Worm (Caenorhabditis elegans): Measurements from ENCODE around the gene C05C10.2.
A peak's percentile ranks its signal among the peaks of the same experiment; 100 is the strongest.

ce11 chrII:9966954-9967353, 44.9 kb downstream of the C05C10.2 start, which contains the start of gene dtmk-1:
- TF ChIP-seq mes-4 (tag; optimal IDR thresholded peaks at IDR 0.05) (no peak), tlf-1 (GFP tag; optimal IDR thresholded peaks at IDR 0.05) (no peak), madf-8 (GFP tag; conservative IDR thresholded peaks at IDR 0.05) (no peak), snpc-4 (GFP tag; optimal IDR thresholded peaks at IDR 0.05) (no peak), snpc-4 (tag; optimal IDR thresholded peaks at IDR 0.05) (no peak), F52B5.7 (tag; optimal IDR thresholded peaks at IDR 0.05) (no peak), snpc-1.1 (tag; optimal IDR thresholded peaks at IDR 0.05; ENCODE audit: insufficient read depth) (peak; percentile 17), ama-1 (optimal IDR thresholded peaks at IDR 0.05) (peak; percentile 11), ama-1 (GFP tag; optimal IDR thresholded peaks at IDR 0.05) (peak in 1 of 2 experiments; percentile 47), unc-62 (GFP tag; optimal IDR thresholded peaks at IDR 0.05) (no peak), hmg-20 (GFP tag; IDR thresholded peaks at IDR 0.05) (no peak), F57C9.4 (tag; optimal IDR thresholded peaks at IDR 0.05) (no peak), somi-1 (GFP tag; optimal IDR thresholded peaks at IDR 0.05) (no peak), lsl-1 (GFP tag; optimal IDR thresholded peaks at IDR 0.05) (no peak), snpc-1.3 (tag; optimal IDR thresholded peaks at IDR 0.05; ENCODE audit: insufficient read depth) (no peak)
